Worm (Caenorhabditis elegans) whole organism, L2 larva: ENCODE results near the gene srz-71.

Experiments used
- ZK546.5 ChIP-seq: sonication (generic microtip); optimal IDR thresholded peaks from 2 replicates; lab custom pipeline; 2017; ENCODE audit warnings: missing biosample characterization, missing genetic modification characterization
- alr-1 ChIP-seq: fragments of 150-350 bp; optimal IDR thresholded peaks from 2 replicates; lab custom pipeline; 2014; ENCODE audit warnings: missing biosample characterization, missing genetic modification characterization
- fos-1 ChIP-seq: fragments of 150-350 bp; optimal IDR thresholded peaks from 2 replicates; lab custom pipeline; 2014; ENCODE audit warnings: missing biosample characterization, missing genetic modification characterization
- nhr-129 ChIP-seq: fragments of 150-350 bp; optimal IDR thresholded peaks from 2 replicates; lab custom pipeline; 2014; ENCODE audit warnings: missing biosample characterization, missing genetic modification characterization
- nhr-237 ChIP-seq: fragments of 150-350 bp; optimal IDR thresholded peaks from 2 replicates; lab custom pipeline; 2014; ENCODE audit warnings: missing biosample characterization, missing genetic modification characterization
- nhr-77 ChIP-seq: fragments of 150-350 bp; optimal IDR thresholded peaks from 2 replicates; lab custom pipeline; 2014; ENCODE audit warnings: missing biosample characterization, missing genetic modification characterization
- ztf-4 ChIP-seq: fragments of 150-350 bp; optimal IDR thresholded peaks from 2 replicates; lab custom pipeline; 2014; ENCODE audit warnings: missing biosample characterization, missing genetic modification characterization

- TF ChIP-seq ZK546.5 (tag; lab: Kevin White, UChicago) (no peak), ztf-4 (no peak), nhr-77 (tag; lab: Kevin White, UChicago) (no peak), nhr-237 (no peak), nhr-129 (no peak), alr-1 (tag; lab: Kevin White, UChicago) (no peak), fos-1 (tag; lab: Kevin White, UChicago) (no peak)
Observed at ce11 chrIV:16333121-16333520, 436 bp downstream of the srz-71 start.
